Worm (Caenorhabditis elegans): Measurements from ENCODE around the gene K08E7.6.

The K08E7.6 gene

ce11 chrIV:12590373-12590772 lies 9.4 kb upstream of the K08E7.6 start, which contains the start of gene cul-6:
Gene cul-6 (minus strand): TSS chrIV:12590451.
- no peak for TF ChIP-seq jun-1 (tag; optimal IDR thresholded peaks at IDR 0.05)
- TF ChIP-seq unc-62 (GFP tag; optimal IDR thresholded peaks at IDR 0.05), result no peak
- TF ChIP-seq tbx-2 (tag; optimal IDR thresholded peaks at IDR 0.05), result no peak
- no peak for TF ChIP-seq ceh-9 (tag; optimal IDR thresholded peaks at IDR 0.05)
- no peak for TF ChIP-seq elt-1 (tag; optimal IDR thresholded peaks at IDR 0.05)
- no peak for TF ChIP-seq nhr-43 (tag; optimal IDR thresholded peaks at IDR 0.05; ENCODE audit: poor library complexity, severe bottlenecking)

- TF ChIP-seq elt-2 (tag; optimal IDR thresholded peaks at IDR 0.05) (no peak), ama-1 (optimal IDR thresholded peaks at IDR 0.05) (no peak), fkh-10 (GFP tag; optimal IDR thresholded peaks at IDR 0.05) (no peak), eor-1 (tag; optimal IDR thresholded peaks at IDR 0.05) (no peak), lin-15B (tag; optimal IDR thresholded peaks at IDR 0.05) (no peak), sea-2 (GFP tag; optimal IDR thresholded peaks at IDR 0.05) (no peak), daf-12 (tag; optimal IDR thresholded peaks at IDR 0.05) (no peak), lsy-12 (tag; optimal IDR thresholded peaks at IDR 0.05) (no peak), elt-1 (tag; optimal IDR thresholded peaks at IDR 0.05) (no peak), ztf-4 (tag; optimal IDR thresholded peaks at IDR 0.05) (no peak), mml-1 (tag; optimal IDR thresholded peaks at IDR 0.05) (no peak), egl-27 (tag; optimal IDR thresholded peaks at IDR 0.05) (no peak), nhr-43 (tag; optimal IDR thresholded peaks at IDR 0.05; ENCODE audit: poor library complexity, severe bottlenecking) (no peak)
Measured at ce11 chrIV:12585966-12586365, 5.0 kb upstream of the K08E7.6 start, which contains the start of gene K08E7.8. Gene K08E7.8 (minus strand): TSS chrIV:12586066.

ce11 chrIV:12584146-12584545 lies 3.2 kb upstream of the K08E7.6 start:
- no peak for TF ChIP-seq elt-3 (tag; optimal IDR thresholded peaks at IDR 0.05)
- TF ChIP-seq ceh-16 (tag; optimal IDR thresholded peaks at IDR 0.05), result no peak
- TF ChIP-seq fkh-10 (GFP tag; optimal IDR thresholded peaks at IDR 0.05), result peak; percentile 59
- TF ChIP-seq ztf-11 (tag; optimal IDR thresholded peaks at IDR 0.05), result no peak
- peak; percentile 32 for TF ChIP-seq nfya-1 (tag; optimal IDR thresholded peaks at IDR 0.05; ENCODE audit: insufficient read depth)
- TF ChIP-seq nhr-67 (tag; optimal IDR thresholded peaks at IDR 0.05), result no peak
- no peak for TF ChIP-seq aly-2 (tag; optimal IDR thresholded peaks at IDR 0.05)
- peak; percentile 76 for TF ChIP-seq lin-39 (tag; optimal IDR thresholded peaks at IDR 0.05)
- TF ChIP-seq ceh-82 (tag; optimal IDR thresholded peaks at IDR 0.05), result no peak
- TF ChIP-seq mdl-1 (tag; optimal IDR thresholded peaks at IDR 0.05), result no peak

ce11 chrIV:12583181-12583580 lies 2.2 kb upstream of the K08E7.6 start:
- no peak for TF ChIP-seq unc-39 (tag; optimal IDR thresholded peaks at IDR 0.05)
- no peak for TF ChIP-seq tbx-2 (tag; optimal IDR thresholded peaks at IDR 0.05)
- TF ChIP-seq nhr-11 (tag; optimal IDR thresholded peaks at IDR 0.05), result no peak
- TF ChIP-seq lin-39 (tag; optimal IDR thresholded peaks at IDR 0.05), result peak; percentile 52
- peak; percentile 23 for TF ChIP-seq fkh-10 (GFP tag; optimal IDR thresholded peaks at IDR 0.05)
- no peak for TF ChIP-seq ZK546.5 (tag; optimal IDR thresholded peaks at IDR 0.05)
- no peak for TF ChIP-seq nhr-76 (tag; optimal IDR thresholded peaks at IDR 0.05)
- TF ChIP-seq nhr-12 (tag; optimal IDR thresholded peaks at IDR 0.05), result no peak
- TF ChIP-seq pha-4 (tag; optimal IDR thresholded peaks at IDR 0.05), result no peak
- TF ChIP-seq nfya-1 (tag; optimal IDR thresholded peaks at IDR 0.05; ENCODE audit: insufficient read depth), result no peak
- TF ChIP-seq skn-1 (tag; optimal IDR thresholded peaks at IDR 0.05), result no peak
- no peak for TF ChIP-seq elt-1 (tag; optimal IDR thresholded peaks at IDR 0.05)
- no peak for TF ChIP-seq ztf-11 (tag; optimal IDR thresholded peaks at IDR 0.05)

ce11 chrIV:12574265-12574664 lies 6.7 kb downstream of the K08E7.6 start:
- TF ChIP-seq egl-5 (tag; optimal IDR thresholded peaks at IDR 0.05) (no peak), elt-1 (tag; optimal IDR thresholded peaks at IDR 0.05) (no peak), ama-1 (optimal IDR thresholded peaks at IDR 0.05) (no peak), fkh-10 (GFP tag; optimal IDR thresholded peaks at IDR 0.05) (no peak), tbx-2 (tag; optimal IDR thresholded peaks at IDR 0.05) (no peak), zag-1 (tag; optimal IDR thresholded peaks at IDR 0.05) (no peak), elt-3 (tag; optimal IDR thresholded peaks at IDR 0.05) (no peak), snpc-4 (tag; optimal IDR thresholded peaks at IDR 0.05) (no peak), nfya-1 (tag; optimal IDR thresholded peaks at IDR 0.05; ENCODE audit: insufficient read depth) (no peak), ztf-4 (tag; optimal IDR thresholded peaks at IDR 0.05) (no peak), mml-1 (tag; optimal IDR thresholded peaks at IDR 0.05) (no peak), sea-2 (GFP tag; optimal IDR thresholded peaks at IDR 0.05) (no peak), ZK546.5 (tag; optimal IDR thresholded peaks at IDR 0.05) (no peak), nhr-25 (tag; optimal IDR thresholded peaks at IDR 0.05) (no peak), fos-1 (tag; optimal IDR thresholded peaks at IDR 0.05) (no peak), ceh-9 (tag; optimal IDR thresholded peaks at IDR 0.05) (no peak), nhr-12 (tag; optimal IDR thresholded peaks at IDR 0.05) (no peak), elt-2 (tag; optimal IDR thresholded peaks at IDR 0.05) (no peak)

All from whole organism, L3 larva.